Fruit fly (Drosophila melanogaster) whole organism, wandering third instar larva: ENCODE measurements around the gene CG1542.

ENCODE experiments used
- Abd-B ChIP-seq: fragments of >200 bp; optimal IDR thresholded peaks from 2 replicates; lab custom pipeline; 2017; ENCODE audit warnings: missing biosample characterization, missing genetic modification characterization
- CG32264 ChIP-seq: fragments of 200-800 bp; sonication (Bioruptor generic); optimal IDR thresholded peaks from 2 replicates; lab custom pipeline; 2016; ENCODE audit warnings: missing biosample characterization, missing genetic modification characterization
- CG9705 ChIP-seq: fragments of 200-800 bp; sonication (Bioruptor generic); optimal IDR thresholded peaks from 2 replicates; lab custom pipeline; 2018; ENCODE audit warnings: missing biosample characterization, mild to moderate bottlenecking, missing genetic modification characterization
- CrebA ChIP-seq: fragments of 200-800 bp; sonication (Bioruptor generic); optimal IDR thresholded peaks from 2 replicates; lab custom pipeline; 2016; ENCODE audit warnings: missing biosample characterization, mild to moderate bottlenecking, missing genetic modification characterization, borderline replicate concordance
- Dfd ChIP-seq: fragments of >200 bp; optimal IDR thresholded peaks from 2 replicates; lab custom pipeline; 2017; ENCODE audit warnings: missing biosample characterization, missing genetic modification characterization
- Dif ChIP-seq: fragments of 200-275, 200-300 bp; sonication (Bioruptor generic); optimal IDR thresholded peaks from 2 replicates; lab custom pipeline; 2018; ENCODE audit warnings: missing biosample characterization, missing genetic modification characterization; ENCODE audit not compliant: partially characterized antibody
- GATAd ChIP-seq: sonication (Bioruptor generic); optimal IDR thresholded peaks from 2 replicates; lab custom pipeline; 2016; ENCODE audit warnings: missing biosample characterization, missing genetic modification characterization
- HLH106 ChIP-seq: fragments of 200-800 bp; optimal IDR thresholded peaks from 3 replicates; lab custom pipeline; 2019; ENCODE audit warnings: missing biosample characterization, mild to moderate bottlenecking, missing genetic modification characterization, moderate library complexity
- Hnf4 ChIP-seq: fragments of 200-800 bp; sonication (Bioruptor generic); optimal IDR thresholded peaks from 2 replicates; lab custom pipeline; 2016; ENCODE audit warnings: missing biosample characterization, mild to moderate bottlenecking, missing genetic modification characterization
- Hr78 ChIP-seq: fragments of >200 bp; optimal IDR thresholded peaks from 2 replicates; lab custom pipeline; 2017; ENCODE audit warnings: missing biosample characterization, missing genetic modification characterization
- Hr83 ChIP-seq: fragments of 200-300 bp; sonication (Bioruptor generic); optimal IDR thresholded peaks from 2 replicates; lab custom pipeline; 2016; ENCODE audit warnings: missing biosample characterization, mild to moderate bottlenecking, missing genetic modification characterization, moderate library complexity; ENCODE audit not compliant: poor library complexity, severe bottlenecking
- Jra ChIP-seq: sonication (Bioruptor generic); optimal IDR thresholded peaks from 2 replicates; lab custom pipeline; 2016; ENCODE audit warnings: missing biosample characterization, missing genetic modification characterization
- Mio ChIP-seq: sonication (Bioruptor generic); optimal IDR thresholded peaks from 2 replicates; lab custom pipeline; 2016; ENCODE audit warnings: missing biosample characterization, missing genetic modification characterization
- Myc ChIP-seq: fragments of >200 bp; optimal IDR thresholded peaks from 2 replicates; lab custom pipeline; 2017
- N ChIP-seq: fragments of >200 bp; optimal IDR thresholded peaks from 2 replicates; lab custom pipeline; 2018; ENCODE audit warnings: missing biosample characterization, missing external identifiers, missing genetic modification characterization
- OdsH ChIP-seq: fragments of 200-800 bp; sonication (Bioruptor generic); optimal IDR thresholded peaks from 2 replicates; lab custom pipeline; 2016; ENCODE audit warnings: missing biosample characterization, mild to moderate bottlenecking, missing genetic modification characterization
- Rel ChIP-seq, 2 experiments: fragments of 200-800 bp; sonication (Bioruptor generic) in 1 of 2; optimal IDR thresholded peaks; 2 replicates in 1 of 2; 3 replicates in 1 of 2; lab custom pipeline; 2016 to 2019; ENCODE audit warnings: mild to moderate bottlenecking in 2 of 2, missing biosample characterization in 2 of 2, missing genetic modification characterization in 2 of 2, moderate library complexity in 1 of 2
- Vsx2 ChIP-seq: fragments of 200-300, 225-300 bp; sonication (Bioruptor generic); optimal IDR thresholded peaks from 2 replicates; lab custom pipeline; 2018; ENCODE audit warnings: missing biosample characterization, missing genetic modification characterization; ENCODE audit not compliant: partially characterized antibody
- br ChIP-seq: fragments of 200-800 bp; sonication (Bioruptor generic); optimal IDR thresholded peaks from 2 replicates; lab custom pipeline; 2016; ENCODE audit warnings: missing biosample characterization, missing genetic modification characterization
- brk ChIP-seq: fragments of 200-800 bp; sonication (Bioruptor generic); optimal IDR thresholded peaks from 2 replicates; lab custom pipeline; 2016; ENCODE audit warnings: missing biosample characterization, mild to moderate bottlenecking, missing genetic modification characterization
- dl ChIP-seq, 2 experiments: fragments of 175-275, 200-275 bp in 1 of 2; fragments of 200-275 bp in 1 of 2; sonication (Bioruptor generic); optimal IDR thresholded peaks; lab custom pipeline; 2018; ENCODE audit warnings: mild to moderate bottlenecking in 2 of 2, missing biosample characterization in 2 of 2, missing genetic modification characterization in 2 of 2, moderate library complexity in 2 of 2; ENCODE audit not compliant: partially characterized antibody in 2 of 2, insufficient read depth in 1 of 2
- dmrt93B ChIP-seq: fragments of 200-800 bp; sonication (Bioruptor generic); optimal IDR thresholded peaks from 2 replicates; lab custom pipeline; 2018; ENCODE audit warnings: missing biosample characterization, mild to moderate bottlenecking, missing genetic modification characterization
- dsf ChIP-seq: sonication (Bioruptor generic); optimal IDR thresholded peaks from 2 replicates; lab custom pipeline; 2016; ENCODE audit warnings: missing biosample characterization, missing genetic modification characterization, borderline replicate concordance
- ey ChIP-seq: fragments of 200-800 bp; sonication (Bioruptor generic); optimal IDR thresholded peaks from 2 replicates; lab custom pipeline; 2016; ENCODE audit warnings: missing biosample characterization, missing genetic modification characterization
- foxo ChIP-seq, 2 experiments: fragments of 200-800 bp; sonication (Bioruptor generic); optimal IDR thresholded peaks; 2 replicates in 1 of 2; 3 replicates in 1 of 2; lab custom pipeline; 2016 to 2017; ENCODE audit warnings: missing biosample characterization in 2 of 2, missing genetic modification characterization in 2 of 2
- fru ChIP-seq: fragments of 200-800 bp; sonication (Bioruptor generic); optimal IDR thresholded peaks from 3 replicates; lab custom pipeline; 2016; ENCODE audit warnings: missing biosample characterization, mild to moderate bottlenecking, missing genetic modification characterization
- h ChIP-seq: fragments of 200-800 bp; sonication (Bioruptor generic); optimal IDR thresholded peaks from 3 replicates; lab custom pipeline; 2016; ENCODE audit warnings: missing biosample characterization, mild to moderate bottlenecking, missing genetic modification characterization
- jim ChIP-seq: fragments of 175-275, 200-325 bp; sonication (Bioruptor generic); optimal IDR thresholded peaks from 2 replicates; lab custom pipeline; 2016; ENCODE audit warnings: missing biosample characterization, mild to moderate bottlenecking, missing genetic modification characterization
- lola ChIP-seq: fragments of >200 bp; optimal IDR thresholded peaks from 2 replicates; lab custom pipeline; 2017; ENCODE audit warnings: missing biosample characterization, missing genetic modification characterization
- pan ChIP-seq: fragments of >200 bp; optimal IDR thresholded peaks from 2 replicates; lab custom pipeline; 2017
- psq ChIP-seq: fragments of 200-800 bp; sonication (Bioruptor generic); optimal IDR thresholded peaks from 3 replicates; lab custom pipeline; 2017; ENCODE audit warnings: missing biosample characterization, mild to moderate bottlenecking, missing genetic modification characterization, moderate library complexity
- rgr ChIP-seq: fragments of 200-800 bp; sonication (Bioruptor generic); optimal IDR thresholded peaks from 3 replicates; lab custom pipeline; 2016; ENCODE audit warnings: missing biosample characterization, mild to moderate bottlenecking, missing genetic modification characterization
- sage ChIP-seq: fragments of 200-800 bp; sonication (Bioruptor generic); optimal IDR thresholded peaks from 2 replicates; lab custom pipeline; 2016; ENCODE audit warnings: missing biosample characterization, mild to moderate bottlenecking, missing genetic modification characterization
- sv ChIP-seq: fragments of 200-800 bp; sonication (Bioruptor generic); optimal IDR thresholded peaks from 3 replicates; lab custom pipeline; 2016; ENCODE audit warnings: missing biosample characterization, missing genetic modification characterization
- tai ChIP-seq: sonication (Bioruptor generic); optimal IDR thresholded peaks from 2 replicates; lab custom pipeline; 2016; ENCODE audit warnings: missing biosample characterization, missing genetic modification characterization
- usp ChIP-seq: fragments of >200 bp; optimal IDR thresholded peaks from 2 replicates; lab custom pipeline; 2017; ENCODE audit warnings: missing biosample characterization, missing genetic modification characterization
- woc ChIP-seq: sonication (Bioruptor generic); optimal IDR thresholded peaks from 2 replicates; lab custom pipeline; 2016; ENCODE audit warnings: missing biosample characterization, mild to moderate bottlenecking, missing genetic modification characterization

CG1542 gene

dm6 chr3R:31250426-31251034 is 37.3 kb downstream of the CG1542 start:
- no peak for TF ChIP-seq OdsH (GFP tag; lab: Kevin White, UChicago)
- no peak for TF ChIP-seq lola (GFP tag; lab: Kevin White, UChicago)

- TF ChIP-seq Rel (GFP tag; optimal IDR thresholded peaks at IDR 0.05; lab: Kevin White, UChicago) = no peak
- TF ChIP-seq Rel (tag; optimal IDR thresholded peaks at IDR 0.05; lab: Kevin White, UChicago) = no peak
These were observed 38.0 kb downstream of the CG1542 start for dm6 chr3R:31251130-31251770.

- TF ChIP-seq tai (GFP tag; lab: Kevin White, UChicago) (no peak), dsf (no peak), Mio (GFP tag; lab: Kevin White, UChicago) (no peak), GATAd (peak; percentile 46), Jra (GFP tag; lab: Kevin White, UChicago) (peak; percentile 47), h (GFP tag; lab: Kevin White, UChicago) (peak; percentile 72), sv (GFP tag; lab: Kevin White, UChicago) (peak; percentile 56), HLH106 (tag; lab: Kevin White, UChicago) (peak; percentile 70), Hnf4 (GFP tag; lab: Kevin White, UChicago) (peak; percentile 76), pan (lab: Kevin White, UChicago) (no peak), Myc (no peak), psq (no peak), jim (GFP tag; lab: Kevin White, UChicago) (no peak), dmrt93B (GFP tag; lab: Kevin White, UChicago) (peak; percentile 43), Rel (GFP tag; optimal IDR thresholded peaks at IDR 0.05; lab: Kevin White, UChicago) (no peak), Rel (tag; optimal IDR thresholded peaks at IDR 0.05; lab: Kevin White, UChicago) (peak; percentile 98), ey (GFP tag; lab: Kevin White, UChicago) (peak; percentile 53), CrebA (GFP tag; lab: Kevin White, UChicago) (no peak), brk (GFP tag; lab: Kevin White, UChicago) (no peak), foxo (GFP tag; optimal IDR thresholded peaks at IDR 0.05; lab: Kevin White, UChicago) (peak; percentile 54 to 80), Hr83 (GFP tag; lab: Kevin White, UChicago) (peak; percentile 16), Dif (GFP tag; lab: Kevin White, UChicago) (no peak), dl (GFP tag; optimal IDR thresholded peaks at IDR 0.05; lab: Kevin White, UChicago; ENCODE audit: insufficient read depth in 1 of 2, partially characterized antibody in 2 of 2) (peak in 1 of 2 experiments; percentile 2), Vsx2 (no peak), usp (GFP tag; lab: Kevin White, UChicago) (no peak), OdsH (GFP tag; lab: Kevin White, UChicago) (peak; percentile 42), CG32264 (GFP tag; lab: Kevin White, UChicago) (peak; percentile 26), N (GFP tag; lab: Kevin White, UChicago) (no peak), CG9705 (peak; percentile 33), rgr (peak; percentile 47), Hr78 (no peak), fru (GFP tag; lab: Kevin White, UChicago) (peak; percentile 55), br (GFP tag; lab: Kevin White, UChicago) (no peak), lola (GFP tag; lab: Kevin White, UChicago) (no peak), Abd-B (GFP tag; lab: Kevin White, UChicago) (no peak), woc (GFP tag; lab: Kevin White, UChicago) (peak; percentile 36), Dfd (GFP tag; lab: Kevin White, UChicago) (no peak), sage (GFP tag; lab: Kevin White, UChicago) (peak; percentile 39)
- TF ChIP-seq, all 38 proteins: peak for 19
These were observed 39.1 kb downstream of the CG1542 start, which contains the start of the genes qless and mRpL32 for dm6 chr3R:31252093-31252962. TSS of gene qless (minus strand) at chr3R:31252608. TSS of gene mRpL32 (plus strand) at chr3R:31252872.
